Worm (Caenorhabditis elegans) whole organism, L3 larva: ENCODE data around the gene T08H10.3.

ENCODE experiments used
- nhr-237 ChIP-seq: fragments of 150-350 bp; optimal IDR thresholded peaks from 2 replicates; lab custom pipeline; 2014; ENCODE audit warnings: missing biosample characterization, missing genetic modification characterization
- pqm-1 ChIP-seq: fragments of 150-350 bp; optimal IDR thresholded peaks from 2 replicates; lab custom pipeline; 2017; ENCODE audit warnings: missing biosample characterization, missing genetic modification characterization, inconsistent platforms
- zag-1 ChIP-seq: fragments of 150-350 bp; optimal IDR thresholded peaks from 2 replicates; lab custom pipeline; 2014; ENCODE audit warnings: missing biosample characterization, missing genetic modification characterization

DNA sequence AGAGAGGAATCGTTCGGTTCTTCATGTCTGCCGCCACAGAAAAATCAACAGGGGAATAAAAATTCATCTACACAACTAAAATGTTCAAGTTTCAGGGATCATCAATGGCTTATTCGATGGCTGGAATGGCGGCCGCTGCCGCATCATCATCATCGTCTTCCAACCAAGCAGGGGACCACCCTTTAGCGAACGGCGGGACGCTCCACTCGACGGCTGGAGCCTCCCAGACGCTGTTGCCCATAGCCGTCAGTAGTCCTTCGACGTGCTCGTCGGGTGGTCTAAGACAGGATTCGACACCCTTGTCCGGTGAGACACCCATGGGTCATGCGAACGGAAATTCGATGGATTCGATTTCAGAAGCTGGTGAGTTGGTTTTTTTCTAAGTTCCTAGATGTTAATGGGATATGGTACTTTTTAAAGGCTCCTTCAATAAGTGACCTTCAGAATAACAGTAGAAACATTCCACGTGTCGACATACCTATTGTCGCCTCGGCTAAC is 32.8 kb downstream of the T08H10.3 start:
- no peak for TF ChIP-seq nhr-237 (tag; lab: Kevin White, UChicago)
- TF ChIP-seq zag-1 (tag; lab: Kevin White, UChicago): no peak
- no peak for TF ChIP-seq pqm-1
